Comparison of ENCODE assay signal across 8 worm cellular contexts in genomic region chrX:2857070-2857825, ce11.
TF ChIP-seq lines count a peak whose summit lies in the region.

TSS of gene tra-4 (minus strand) at chrX:2857603.

TF ChIP-seq in whole organism, L1 larva, 84 proteins besides CTCF, POLR2A, EP300 and RAD21 (continues in another document):
- no peak for TF ChIP-seq ces-1 (GFP tag; optimal IDR thresholded peaks at IDR 0.05; lab: Kevin White, UChicago)
- TF ChIP-seq ets-5 (GFP tag; IDR thresholded peaks at IDR 0.05; lab: Robert Waterston, UW) = 0 out of 2 replicates have a peak, but pooled peaks have one; percentile 56
- no peak for TF ChIP-seq nhr-84 (tag; optimal IDR thresholded peaks at IDR 0.05; lab: Kevin White, UChicago)
- TF ChIP-seq nhr-85 (tag; lab: Kevin White, UChicago) = peak; percentile 76
- no peak for TF ChIP-seq elt-2 (tag; optimal IDR thresholded peaks at IDR 0.05; lab: Kevin White, UChicago)
- TF ChIP-seq ceh-63 (GFP tag; optimal IDR thresholded peaks at IDR 0.05; lab: Kevin White, UChicago) = no peak
- TF ChIP-seq tbx-2 (tag; optimal IDR thresholded peaks at IDR 0.05; lab: Kevin White, UChicago) = peak; percentile 33
- TF ChIP-seq grh-1 (GFP tag; IDR thresholded peaks at IDR 0.05; lab: Robert Waterston, UW) = no peak
- no peak for TF ChIP-seq nhr-237 (tag; optimal IDR thresholded peaks at IDR 0.05; lab: Kevin White, UChicago)
- no peak for TF ChIP-seq lin-13 (GFP tag; optimal IDR thresholded peaks at IDR 0.05; lab: Kevin White, UChicago)
- no peak for TF ChIP-seq skn-1 (tag; optimal IDR thresholded peaks at IDR 0.05; lab: Kevin White, UChicago)
- TF ChIP-seq sox-4 (tag; optimal IDR thresholded peaks at IDR 0.05; lab: Kevin White, UChicago) = no peak

TF ChIP-seq in whole organism, L2 larva, 48 proteins besides CTCF, POLR2A, EP300 and RAD21:
- TF ChIP-seq lin-13 (GFP tag; optimal IDR thresholded peaks at IDR 0.05; lab: Kevin White, UChicago) = peak; percentile 36
- TF ChIP-seq ceh-16 (tag; optimal IDR thresholded peaks at IDR 0.05; lab: Kevin White, UChicago) = no peak
- peak; percentile 80 for TF ChIP-seq nhr-25 (tag; optimal IDR thresholded peaks at IDR 0.05; lab: Kevin White, UChicago)
- peak in 1 of 2 experiments; percentile 26 for TF ChIP-seq lsy-2 (tag; optimal IDR thresholded peaks at IDR 0.05; lab: Kevin White, UChicago)
- TF ChIP-seq C34F6.9 (tag; optimal IDR thresholded peaks at IDR 0.05; lab: Kevin White, UChicago) = peak; percentile 15
- TF ChIP-seq lin-11 (tag; optimal IDR thresholded peaks at IDR 0.05; lab: Kevin White, UChicago) = no peak
- peak; percentile 51 for TF ChIP-seq unc-55 (GFP tag; optimal IDR thresholded peaks at IDR 0.05; lab: Kevin White, UChicago)
- peak; percentile 44 for TF ChIP-seq sma-9 (GFP tag; optimal IDR thresholded peaks at IDR 0.05; lab: Kevin White, UChicago)
- TF ChIP-seq sma-9 (tag; optimal IDR thresholded peaks at IDR 0.05; lab: Kevin White, UChicago) = no peak

TF ChIP-seq in whole organism, L3 larva, 47 proteins besides CTCF, POLR2A, EP300 and RAD21 (continues in another document):
- no peak for TF ChIP-seq fos-1 (tag; optimal IDR thresholded peaks at IDR 0.05; lab: Kevin White, UChicago)
- TF ChIP-seq nhr-43 (tag; optimal IDR thresholded peaks at IDR 0.05; lab: Kevin White, UChicago; ENCODE audit: poor library complexity, severe bottlenecking) = peak; percentile 6
- no peak for TF ChIP-seq unc-39 (tag; optimal IDR thresholded peaks at IDR 0.05; lab: Kevin White, UChicago)
- TF ChIP-seq tbx-2 (tag; optimal IDR thresholded peaks at IDR 0.05; lab: Kevin White, UChicago) = no peak
- TF ChIP-seq ztf-4 (tag; optimal IDR thresholded peaks at IDR 0.05; lab: Kevin White, UChicago) = no peak
- TF ChIP-seq nhr-23 (tag; optimal IDR thresholded peaks at IDR 0.05; lab: Kevin White, UChicago) = peak; percentile 57
- peak; percentile 36 for TF ChIP-seq snpc-4 (tag; optimal IDR thresholded peaks at IDR 0.05; lab: Kevin White, UChicago)
- TF ChIP-seq sea-2 (GFP tag; optimal IDR thresholded peaks at IDR 0.05; lab: Kevin White, UChicago) = no peak
- TF ChIP-seq ceh-82 (tag; optimal IDR thresholded peaks at IDR 0.05; lab: Kevin White, UChicago) = no peak
- TF ChIP-seq nfya-1 (tag; optimal IDR thresholded peaks at IDR 0.05; lab: Kevin White, UChicago; ENCODE audit: insufficient read depth) = peak; percentile 37
- TF ChIP-seq mml-1 (tag; optimal IDR thresholded peaks at IDR 0.05; lab: Kevin White, UChicago) = no peak
- TF ChIP-seq nhr-25 (tag; optimal IDR thresholded peaks at IDR 0.05; lab: Kevin White, UChicago) = peak; percentile 46

TF ChIP-seq in whole organism, L4 larva, 104 proteins besides CTCF, POLR2A, EP300 and RAD21:
- peak; percentile 91 for TF ChIP-seq mes-2 (tag; optimal IDR thresholded peaks at IDR 0.05; lab: Kevin White, UChicago; ENCODE audit: poor library complexity, severe bottlenecking)
- no peak for TF ChIP-seq F44E2.7 (GFP tag; IDR thresholded peaks at IDR 0.05; lab: Robert Waterston, UW)
- TF ChIP-seq tag-97 (GFP tag; IDR thresholded peaks at IDR 0.05; lab: Robert Waterston, UW) = no peak
- peak; percentile 26 for TF ChIP-seq nhr-28 (tag; optimal IDR thresholded peaks at IDR 0.05; lab: Kevin White, UChicago)
- peak in 1 of 2 experiments; percentile 7 for TF ChIP-seq hif-1 (tag; optimal IDR thresholded peaks at IDR 0.05; lab: Kevin White, UChicago)
- no peak for TF ChIP-seq daf-8 (GFP tag; IDR thresholded peaks at IDR 0.05; lab: Robert Waterston, UW)
- no peak for TF ChIP-seq lin-1 (GFP tag; IDR thresholded peaks at IDR 0.05; lab: Robert Waterston, UW)
- TF ChIP-seq aha-1 (tag; lab: Kevin White, UChicago) = peak; percentile 38
- peak in 1 of 2 experiments; percentile 46 for TF ChIP-seq lsy-2 (tag; optimal IDR thresholded peaks at IDR 0.05; lab: Kevin White, UChicago)

TF ChIP-seq in whole organism, early embryonic, 17 proteins besides CTCF, POLR2A, EP300 and RAD21:
- TF ChIP-seq sea-1 (GFP tag; conservative IDR thresholded peaks at IDR 0.05; lab: Robert Waterston, UW) (no peak), hmg-4 (GFP tag; optimal IDR thresholded peaks at IDR 0.05; lab: Kevin White, UChicago) (peak; percentile 9)

TF ChIP-seq in whole organism, late embryonic, 69 proteins besides CTCF, POLR2A, EP300 and RAD21:
- TF ChIP-seq ref-2 (tag; optimal IDR thresholded peaks at IDR 0.05; lab: Kevin White, UChicago) = no peak
- TF ChIP-seq ceh-31 (tag; optimal IDR thresholded peaks at IDR 0.05; lab: Kevin White, UChicago) = peak; percentile 17
- TF ChIP-seq dmd-4 (tag; optimal IDR thresholded peaks at IDR 0.05; lab: Kevin White, UChicago; ENCODE audit: borderline replicate concordance) = no peak

TF ChIP-seq in whole organism, mixed stage, embryonic, 35 proteins besides CTCF, POLR2A, EP300 and RAD21:
- TF ChIP-seq ceh-39 (tag; optimal IDR thresholded peaks at IDR 0.05; lab: Kevin White, UChicago) (peak; percentile 78), sptf-1 (tag; optimal IDR thresholded peaks at IDR 0.05; lab: Kevin White, UChicago) (no peak), nhr-76 (tag; optimal IDR thresholded peaks at IDR 0.05; lab: Kevin White, UChicago) (no peak)

TF ChIP-seq in whole organism, young adult, 124 proteins besides CTCF, POLR2A, EP300 and RAD21:
- TF ChIP-seq B0261.1 (tag; optimal IDR thresholded peaks at IDR 0.05; lab: Kevin White, UChicago) = no peak
- no peak for TF ChIP-seq C17E4.6 (GFP tag; IDR thresholded peaks at IDR 0.05; lab: Robert Waterston, UW)
- no peak for TF ChIP-seq tbp1 (GFP tag; optimal IDR thresholded peaks at IDR 0.05; lab: Kevin White, UChicago)
- TF ChIP-seq ceh-79 (tag; optimal IDR thresholded peaks at IDR 0.05; lab: Kevin White, UChicago) = no peak
- 0 out of 2 replicates have a peak, but pooled peaks have one; percentile 17 for TF ChIP-seq madf-3 (GFP tag; IDR thresholded peaks at IDR 0.05; lab: Robert Waterston, UW)
